Worm (Caenorhabditis elegans) whole organism, early embryonic: ENCODE results near the gene srg-24.

ENCODE experiments used
- ama-1 ChIP-seq: fragments of 150-350 bp; optimal IDR thresholded peaks from 2 replicates; lab custom pipeline; 2014
- pes-1 ChIP-seq: fragments of 200-800 bp; sonication (Bioruptor generic); IDR thresholded peaks from 2 replicates; pipeline ENCODE4 v1.3.6; 2022; ENCODE audit warnings: missing genetic modification reagents, missing genetic modification characterization, missing compliant biosample characterization
- scrt-1 ChIP-seq: fragments of 200-800 bp; sonication (Bioruptor generic); IDR thresholded peaks from 2 replicates; pipeline ENCODE4 v1.3.6; 2022; ENCODE audit warnings: missing genetic modification characterization, missing compliant biosample characterization
- tra-4 ChIP-seq: sonication (generic microtip); optimal IDR thresholded peaks from 2 replicates; lab custom pipeline; 2017; ENCODE audit warnings: missing genetic modification characterization, missing compliant biosample characterization

DNA sequence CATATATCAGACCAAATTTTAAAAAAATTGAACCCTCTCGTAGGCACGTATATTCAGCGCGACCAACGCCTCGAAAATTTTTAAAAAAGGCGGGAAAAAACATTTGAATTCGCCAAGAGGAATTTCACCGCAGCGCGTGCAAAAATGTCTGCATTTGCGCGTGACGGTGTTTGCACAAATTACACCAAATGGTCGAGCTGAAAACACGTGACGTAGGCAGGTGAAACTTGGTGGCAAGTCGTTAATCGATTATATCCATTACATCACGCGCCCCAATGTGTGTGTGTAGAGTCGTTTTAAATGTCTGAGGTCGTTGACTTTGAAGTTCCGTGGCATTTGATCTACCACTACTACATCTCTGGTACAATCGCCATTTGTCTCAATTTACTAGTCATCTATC is 49.7 kb downstream of the srg-24 start, which contains the start of gene sri-31:
- TF ChIP-seq ama-1 (no peak), scrt-1 (GFP tag; lab: Robert Waterston, UW) (no peak), pes-1 (GFP tag; lab: Robert Waterston, UW) (no peak), tra-4 (tag; lab: Kevin White, UChicago) (no peak)
